Worm (Caenorhabditis elegans): ENCODE data around the gene ugt-19.

The ugt-19 gene

ce11 chrIV:6079925-6080324 is at the start of gene ugt-19:
ugt-19 (minus strand) TSS chrIV:6079952.
- peak in 3 of 6 experiments; percentile 30 to 88 (median 61) for TF ChIP-seq elt-3 (tag; optimal IDR thresholded peaks at IDR 0.05)
- peak in 1 of 2 experiments; percentile 35 for TF ChIP-seq lin-35 (GFP tag; optimal IDR thresholded peaks at IDR 0.05)
- no peak for TF ChIP-seq fos-1 (tag; optimal IDR thresholded peaks at IDR 0.05)
- TF ChIP-seq nhr-85 (tag): no peak
- TF ChIP-seq nhr-237 (tag; optimal IDR thresholded peaks at IDR 0.05): no peak
- TF ChIP-seq C16A3.4 (tag; optimal IDR thresholded peaks at IDR 0.05): no peak
- TF ChIP-seq lsy-2 (tag; optimal IDR thresholded peaks at IDR 0.05): no peak
- TF ChIP-seq nhr-20 (tag; optimal IDR thresholded peaks at IDR 0.05): peak; percentile 15
- no peak for TF ChIP-seq ceh-82 (tag; optimal IDR thresholded peaks at IDR 0.05)

DNA sequence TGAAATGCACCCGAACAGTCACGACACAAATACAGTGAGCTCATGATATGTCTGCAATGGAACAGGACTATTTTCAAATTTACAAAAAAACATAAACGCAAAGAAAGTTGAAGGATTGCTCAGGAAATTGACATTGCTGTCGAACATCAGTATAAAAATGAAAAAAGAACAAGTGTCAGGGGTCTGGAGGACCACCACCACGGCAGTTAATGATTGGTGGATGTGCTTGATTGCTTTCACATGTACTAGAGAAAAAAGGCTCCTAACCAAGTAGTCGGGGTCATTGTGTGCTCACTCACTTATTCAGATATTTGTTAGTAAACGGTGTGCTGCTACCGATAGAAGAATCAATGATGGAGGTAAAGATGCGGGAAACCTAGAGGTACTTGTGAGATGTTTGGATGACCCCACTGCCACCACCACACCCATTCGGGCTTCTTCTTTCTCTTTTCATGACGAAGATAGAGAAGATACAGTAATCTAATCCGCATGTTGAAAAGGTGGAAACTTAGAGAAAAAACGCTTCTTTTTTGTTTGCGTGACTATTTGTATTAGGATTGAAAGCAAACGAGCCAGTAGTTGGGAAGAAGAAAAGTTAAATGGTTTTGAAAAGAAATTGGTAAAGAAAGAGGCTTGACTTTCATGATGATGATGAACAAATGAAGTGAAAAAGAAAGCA is 47.6 kb upstream of the ugt-19 start, which contains the start of gene M03D4.4:
TSS of gene M03D4.4 (minus strand) at position 51 of the 679 bp plus-strand sequence.
- TF ChIP-seq ceh-90 (tag; optimal IDR thresholded peaks at IDR 0.05) (no peak), dsc-1 (tag; optimal IDR thresholded peaks at IDR 0.05) (peak; percentile 21), tbx-2 (tag; optimal IDR thresholded peaks at IDR 0.05) (peak; percentile 8), unc-130 (tag; optimal IDR thresholded peaks at IDR 0.05) (no peak), lsy-2 (tag; optimal IDR thresholded peaks at IDR 0.05) (peak in 1 of 2 experiments; percentile 55), nhr-77 (tag; optimal IDR thresholded peaks at IDR 0.05) (peak; percentile 66)

ce11 chrIV:6117741-6118265 is 38.1 kb upstream of the ugt-19 start, which contains the start of gene zen-4:
zen-4 (plus strand) TSS chrIV:6118215.
- TF ChIP-seq C34B4.2 (tag; optimal IDR thresholded peaks at IDR 0.05) (no peak), snpc-4 (tag; optimal IDR thresholded peaks at IDR 0.05) (peak; percentile 96), skn-1 (tag; optimal IDR thresholded peaks at IDR 0.05) (no peak), lir-3 (tag; optimal IDR thresholded peaks at IDR 0.05; ENCODE audit: poor library complexity) (no peak), nhr-19 (GFP tag; conservative IDR thresholded peaks at IDR 0.05) (no peak), Y116A8C.19 (tag; optimal IDR thresholded peaks at IDR 0.05; ENCODE audit: borderline replicate concordance) (no peak), blmp-1 (tag; optimal IDR thresholded peaks at IDR 0.05) (peak; percentile 10), sox-4 (tag; optimal IDR thresholded peaks at IDR 0.05) (no peak), elt-3 (tag; optimal IDR thresholded peaks at IDR 0.05) (no peak), hpl-2 (GFP tag; optimal IDR thresholded peaks at IDR 0.05) (peak; percentile 3), dsc-1 (tag; optimal IDR thresholded peaks at IDR 0.05) (no peak), mdl-1 (tag; optimal IDR thresholded peaks at IDR 0.05) (no peak), fkh-4 (tag; optimal IDR thresholded peaks at IDR 0.05; ENCODE audit: borderline replicate concordance) (no peak), alr-1 (tag; optimal IDR thresholded peaks at IDR 0.05; ENCODE audit: borderline replicate concordance) (no peak), unc-98 (GFP tag; IDR thresholded peaks at IDR 0.05) (no peak), ceh-8 (GFP tag; optimal IDR thresholded peaks at IDR 0.05) (no peak), lin-35 (GFP tag; optimal IDR thresholded peaks at IDR 0.05) (peak; percentile 49 to 82), egl-27 (tag; optimal IDR thresholded peaks at IDR 0.05) (no peak), swsn-7 (tag; optimal IDR thresholded peaks at IDR 0.05) (no peak), aha-1 (tag; optimal IDR thresholded peaks at IDR 0.05) (no peak), nhr-20 (tag; optimal IDR thresholded peaks at IDR 0.05) (peak; percentile 27), nhr-12 (tag; optimal IDR thresholded peaks at IDR 0.05) (no peak), ztf-11 (tag; optimal IDR thresholded peaks at IDR 0.05) (no peak), unc-130 (tag; optimal IDR thresholded peaks at IDR 0.05) (no peak), lin-15B (tag; optimal IDR thresholded peaks at IDR 0.05) (no peak), rnt-1 (tag; optimal IDR thresholded peaks at IDR 0.05) (peak; percentile 33), irx-1 (tag; optimal IDR thresholded peaks at IDR 0.05) (no peak), nhr-71 (tag; optimal IDR thresholded peaks at IDR 0.05) (peak; percentile 39), aly-2 (tag; optimal IDR thresholded peaks at IDR 0.05) (no peak), lin-13 (GFP tag; optimal IDR thresholded peaks at IDR 0.05) (peak; percentile 82), hlh-4 (tag; optimal IDR thresholded peaks at IDR 0.05) (no peak), mef-2 (tag; optimal IDR thresholded peaks at IDR 0.05) (no peak), mab-9 (GFP tag; IDR thresholded peaks at IDR 0.05) (no peak), ceh-82 (tag; optimal IDR thresholded peaks at IDR 0.05) (no peak), zip-4 (GFP tag; optimal IDR thresholded peaks at IDR 0.05) (no peak), unc-30 (tag; optimal IDR thresholded peaks at IDR 0.05) (no peak), efl-1 (optimal IDR thresholded peaks at IDR 0.05) (peak; percentile 78 to 86), efl-1 (GFP tag; optimal IDR thresholded peaks at IDR 0.05 in 1 of 2) (peak; percentile 70 to 96), snu-23 (GFP tag; optimal IDR thresholded peaks at IDR 0.05) (peak; percentile 51)
